Worm (Caenorhabditis elegans) whole organism, L1 larva: ENCODE data around the gene dph-5.

Experiments
- F16B12.6 ChIP-seq: fragments of 150-350 bp; optimal IDR thresholded peaks from 2 replicates; lab custom pipeline; 2014; ENCODE audit warnings: missing biosample characterization, missing genetic modification characterization
- Y116A8C.19 ChIP-seq: sonication (generic microtip); optimal IDR thresholded peaks from 2 replicates; lab custom pipeline; 2016; ENCODE audit warnings: missing compliant biosample characterization, missing genetic modification characterization, borderline replicate concordance
- ama-1 ChIP-seq: fragments of 150-350 bp; optimal IDR thresholded peaks from 2 replicates; lab custom pipeline; 2014
- blmp-1 ChIP-seq: fragments of 150-350 bp; optimal IDR thresholded peaks from 2 replicates; lab custom pipeline; 2014; ENCODE audit warnings: missing biosample characterization, missing genetic modification characterization
- ceh-82 ChIP-seq, 3 experiments: fragments of 150-350 bp in 1 of 3; sonication (generic microtip) in 2 of 3; optimal IDR thresholded peaks; 2 replicates each; lab custom pipeline; 2014 to 2017; ENCODE audit warnings: missing biosample characterization in 3 of 3, missing genetic modification characterization in 3 of 3
- ceh-88 ChIP-seq: fragments of 200-800 bp; sonication (Bioruptor generic); IDR thresholded peaks from 2 replicates; pipeline ENCODE4 v1.3.6; 2022; ENCODE audit warnings: missing genetic modification characterization, missing compliant biosample characterization
- ceh-90 ChIP-seq: sonication (generic microtip); optimal IDR thresholded peaks from 2 replicates; lab custom pipeline; 2016; ENCODE audit warnings: missing genetic modification characterization, missing compliant biosample characterization
- efl-1 ChIP-seq, 4 experiments: fragments of 150-350 bp; optimal IDR thresholded peaks in 3 of 4; peaks in 1 of 4; 1 replicate in 1 of 4; 2 replicates in 3 of 4; lab custom pipeline; 2014; ENCODE audit warnings: missing biosample characterization in 2 of 4, missing genetic modification characterization in 2 of 4, missing genetic modification reagents in 2 of 4
- efl-3 ChIP-seq: fragments of 200-800 bp; sonication (Bioruptor generic); optimal IDR thresholded peaks from 2 replicates; lab custom pipeline; 2018; ENCODE audit warnings: mild to moderate bottlenecking, missing genetic modification characterization, missing compliant biosample characterization
- elt-3 ChIP-seq, 6 experiments: fragments of 150-350 bp in 1 of 6; sonication (generic microtip); optimal IDR thresholded peaks; 2 replicates each; lab custom pipeline; 2017 to 2018; ENCODE audit warnings: missing biosample characterization in 6 of 6, missing genetic modification characterization in 6 of 6, inconsistent platforms in 1 of 6
- fkh-4 ChIP-seq: sonication (generic microtip); optimal IDR thresholded peaks from 2 replicates; lab custom pipeline; 2016; ENCODE audit warnings: missing compliant biosample characterization, missing genetic modification characterization, borderline replicate concordance
- fkh-8 ChIP-seq: sonication (generic microtip); optimal IDR thresholded peaks from 2 replicates; lab custom pipeline; 2016; ENCODE audit warnings: mild to moderate bottlenecking, missing genetic modification characterization, missing compliant biosample characterization
- fos-1 ChIP-seq: fragments of 150-350 bp; optimal IDR thresholded peaks from 2 replicates; lab custom pipeline; 2014; ENCODE audit warnings: missing biosample characterization, missing genetic modification characterization
- hlh-4 ChIP-seq: sonication (generic microtip); optimal IDR thresholded peaks from 2 replicates; lab custom pipeline; 2016; ENCODE audit warnings: mild to moderate bottlenecking, missing genetic modification characterization, missing compliant biosample characterization
- hpl-2 ChIP-seq: fragments of 150-350 bp; optimal IDR thresholded peaks from 2 replicates; lab custom pipeline; 2014; ENCODE audit warnings: missing biosample characterization, missing genetic modification reagents, missing genetic modification characterization
- isw-1 ChIP-seq: fragments of 200-800 bp; sonication (Bioruptor generic); IDR thresholded peaks from 2 replicates; pipeline ENCODE4 v1.3.6; 2022; ENCODE audit warnings: missing genetic modification characterization, missing compliant biosample characterization
- jun-1 ChIP-seq: fragments of 150-350 bp; optimal IDR thresholded peaks from 2 replicates; lab custom pipeline; 2014; ENCODE audit warnings: missing biosample characterization, missing genetic modification reagents, missing genetic modification characterization
- lin-14 ChIP-seq: fragments of 200-800 bp; sonication (Bioruptor generic); optimal IDR thresholded peaks from 2 replicates; lab custom pipeline; 2018; ENCODE audit warnings: mild to moderate bottlenecking, missing genetic modification characterization, moderate library complexity, missing compliant biosample characterization
- lin-35 ChIP-seq, 2 experiments: fragments of 150-350 bp; optimal IDR thresholded peaks; 2 replicates each; lab custom pipeline; 2014; ENCODE audit warnings: missing biosample characterization in 2 of 2, missing genetic modification characterization in 2 of 2, missing genetic modification reagents in 2 of 2
- lin-39 ChIP-seq: fragments of 150-350 bp; optimal IDR thresholded peaks from 2 replicates; lab custom pipeline; 2014; ENCODE audit warnings: missing biosample characterization, missing genetic modification reagents, missing genetic modification characterization
- lir-3 ChIP-seq: sonication (generic microtip); optimal IDR thresholded peaks from 2 replicates; lab custom pipeline; 2016; ENCODE audit warnings: mild to moderate bottlenecking, missing genetic modification characterization, moderate library complexity, missing compliant biosample characterization; ENCODE audit not compliant: poor library complexity
- lsy-2 ChIP-seq, 2 experiments: fragments of 150-350 bp; optimal IDR thresholded peaks; 2 replicates each; lab custom pipeline; 2014; ENCODE audit warnings: missing biosample characterization in 2 of 2, missing genetic modification characterization in 2 of 2
- mab-9 ChIP-seq: fragments of 200-800 bp; sonication (Bioruptor generic); IDR thresholded peaks from 2 replicates; pipeline ENCODE4 v1.3.6; 2022; ENCODE audit warnings: missing genetic modification reagents, missing genetic modification characterization, missing compliant biosample characterization
- mdl-1 ChIP-seq, 2 experiments: fragments of 150-350 bp; optimal IDR thresholded peaks; 2 replicates each; lab custom pipeline; 2014 to 2017; ENCODE audit warnings: missing biosample characterization in 2 of 2, missing genetic modification characterization in 2 of 2, inconsistent platforms in 1 of 2
- mef-2 ChIP-seq: fragments of 150-350 bp; optimal IDR thresholded peaks from 2 replicates; lab custom pipeline; 2014; ENCODE audit warnings: missing biosample characterization, missing genetic modification characterization
- mep-1 ChIP-seq: fragments of 150-350 bp; optimal IDR thresholded peaks from 2 replicates; lab custom pipeline; 2014; ENCODE audit warnings: missing biosample characterization, missing genetic modification characterization
- nhr-11 ChIP-seq: fragments of 150-350 bp; optimal IDR thresholded peaks from 2 replicates; lab custom pipeline; 2014; ENCODE audit warnings: missing biosample characterization, missing genetic modification characterization
- nhr-12 ChIP-seq: sonication (generic microtip); optimal IDR thresholded peaks from 2 replicates; lab custom pipeline; 2017; ENCODE audit warnings: missing biosample characterization, missing genetic modification characterization
- nhr-20 ChIP-seq: sonication (generic microtip); optimal IDR thresholded peaks from 2 replicates; lab custom pipeline; 2016; ENCODE audit warnings: mild to moderate bottlenecking, missing genetic modification characterization, missing compliant biosample characterization
- nhr-237 ChIP-seq: fragments of 150-350 bp; optimal IDR thresholded peaks from 2 replicates; lab custom pipeline; 2014; ENCODE audit warnings: missing biosample characterization, missing genetic modification characterization
- nhr-28 ChIP-seq: fragments of 150-350 bp; optimal IDR thresholded peaks from 2 replicates; lab custom pipeline; 2014; ENCODE audit warnings: missing biosample characterization, missing genetic modification characterization
- nhr-71 ChIP-seq: sonication (generic microtip); optimal IDR thresholded peaks from 2 replicates; lab custom pipeline; 2016; ENCODE audit warnings: mild to moderate bottlenecking, missing genetic modification characterization, moderate library complexity, missing compliant biosample characterization
- nhr-84 ChIP-seq: sonication (generic microtip); optimal IDR thresholded peaks from 2 replicates; lab custom pipeline; 2017; ENCODE audit warnings: missing biosample characterization, missing genetic modification characterization
- nhr-85 ChIP-seq: sonication (generic microtip); peaks from one replicate; lab custom pipeline; 2016; ENCODE audit warnings: missing genetic modification characterization, inconsistent platforms, missing compliant biosample characterization
- nhr-90 ChIP-seq: sonication (generic microtip); optimal IDR thresholded peaks from 2 replicates; lab custom pipeline; 2016; ENCODE audit warnings: mild to moderate bottlenecking, missing genetic modification characterization, missing compliant biosample characterization; ENCODE audit not compliant: poor library complexity
- pag-3 ChIP-seq: sonication (generic microtip); optimal IDR thresholded peaks from 2 replicates; lab custom pipeline; 2017; ENCODE audit warnings: missing genetic modification characterization, mild to moderate bottlenecking, missing compliant biosample characterization, antibody characterized with exemption, borderline replicate concordance; ENCODE audit not compliant: insufficient read depth
- pax-3 ChIP-seq: fragments of 200-800 bp; sonication (Bioruptor generic); optimal IDR thresholded peaks from 2 replicates; lab custom pipeline; 2018; ENCODE audit warnings: mild to moderate bottlenecking, missing genetic modification characterization, moderate library complexity, missing compliant biosample characterization
- pqm-1 ChIP-seq: sonication (generic microtip); optimal IDR thresholded peaks from 3 replicates; lab custom pipeline; 2017; ENCODE audit warnings: missing biosample characterization, missing genetic modification characterization
- skn-1 ChIP-seq: fragments of 150-350 bp; optimal IDR thresholded peaks from 2 replicates; lab custom pipeline; 2014; ENCODE audit warnings: missing biosample characterization, missing genetic modification characterization
- sox-4 ChIP-seq: sonication (generic microtip); optimal IDR thresholded peaks from 2 replicates; lab custom pipeline; 2016; ENCODE audit warnings: missing genetic modification characterization, missing compliant biosample characterization
- sptf-1 ChIP-seq: fragments of 150-350 bp; optimal IDR thresholded peaks from 2 replicates; lab custom pipeline; 2014; ENCODE audit warnings: missing biosample characterization, missing genetic modification characterization
- swsn-7 ChIP-seq: sonication (generic microtip); optimal IDR thresholded peaks from 2 replicates; lab custom pipeline; 2016; ENCODE audit warnings: missing genetic modification characterization, missing compliant biosample characterization
- tlp-1 ChIP-seq: fragments of 150-350 bp; optimal IDR thresholded peaks from 2 replicates; lab custom pipeline; 2014; ENCODE audit warnings: missing biosample characterization, missing genetic modification characterization
- unc-130 ChIP-seq: fragments of 150-350 bp; optimal IDR thresholded peaks from 2 replicates; lab custom pipeline; 2017; ENCODE audit warnings: missing biosample characterization, missing genetic modification characterization, inconsistent platforms
- unc-30 ChIP-seq: sonication (generic microtip); optimal IDR thresholded peaks from 2 replicates; lab custom pipeline; 2017; ENCODE audit warnings: missing biosample characterization, missing genetic modification characterization
- unc-98 ChIP-seq: fragments of 200-800 bp; sonication (Bioruptor generic); IDR thresholded peaks from 2 replicates; pipeline ENCODE4 v1.3.6; 2022; ENCODE audit warnings: missing genetic modification characterization, missing compliant biosample characterization
- zag-1 ChIP-seq: fragments of 150-350 bp; optimal IDR thresholded peaks from 2 replicates; lab custom pipeline; 2014; ENCODE audit warnings: missing biosample characterization, missing genetic modification characterization
- ztf-4 ChIP-seq: fragments of 150-350 bp; optimal IDR thresholded peaks from 2 replicates; lab custom pipeline; 2014; ENCODE audit warnings: missing biosample characterization, missing genetic modification characterization

The dph-5 gene

DNA sequence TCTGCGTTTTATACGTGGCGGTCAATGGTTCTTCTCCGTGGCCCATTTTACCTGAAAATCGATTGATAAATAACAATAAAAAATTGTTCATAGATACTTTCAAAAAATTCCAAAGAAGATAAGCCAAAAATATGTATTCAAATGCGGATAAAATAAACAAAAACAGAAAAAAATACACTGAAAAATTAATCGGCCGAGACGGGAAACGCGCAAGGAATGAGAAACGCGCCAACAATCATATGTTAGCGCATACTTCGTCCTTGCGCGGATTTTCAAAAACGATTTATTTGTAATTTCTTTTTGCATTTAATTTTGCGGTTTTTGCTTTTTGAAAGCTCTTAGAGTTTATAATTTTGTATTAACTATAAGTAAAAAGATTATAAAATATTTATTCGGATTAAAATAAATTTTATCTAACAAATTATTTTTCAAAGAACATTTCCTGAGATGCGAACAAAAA lies 4.4 kb upstream of the dph-5 start, which contains the start of gene nduf-11 (continued):
- no peak for TF ChIP-seq pag-3
- TF ChIP-seq nhr-90 = peak; percentile 87
- peak; percentile 82 to 90 (median 87) for TF ChIP-seq ceh-82 (tag; optimal IDR thresholded peaks at IDR 0.05; lab: Kevin White, UChicago)
- peak; percentile 8 for TF ChIP-seq efl-3
- TF ChIP-seq ama-1 (lab: Kevin White, UChicago) = peak; percentile 69
- TF ChIP-seq lin-14 (GFP tag; lab: Kevin White, UChicago) = peak; percentile 85
- TF ChIP-seq skn-1 (tag; lab: Kevin White, UChicago) = peak; percentile 91
- TF ChIP-seq fos-1 = peak; percentile 77
- TF ChIP-seq nhr-11 = peak; percentile 66
- TF ChIP-seq hlh-4 (tag; lab: Kevin White, UChicago) = no peak
- TF ChIP-seq pqm-1 (tag; lab: Kevin White, UChicago) = no peak
- peak; percentile 92 to 93 for TF ChIP-seq lsy-2 (tag; optimal IDR thresholded peaks at IDR 0.05; lab: Kevin White, UChicago)
- peak; percentile 36 for TF ChIP-seq ceh-90 (tag; lab: Kevin White, UChicago)
- TF ChIP-seq nhr-237 (tag; lab: Kevin White, UChicago) = peak; percentile 37
- TF ChIP-seq ceh-88 (GFP tag; lab: Robert Waterston, UW) = peak; percentile 40; the same call in 1 of the 2 replicates
- peak; percentile 84 for TF ChIP-seq isw-1 (GFP tag; lab: Robert Waterston, UW)
- TF ChIP-seq sptf-1 (tag; lab: Kevin White, UChicago) = no peak
- peak; percentile 62 for TF ChIP-seq jun-1 (tag; lab: Kevin White, UChicago)
- 0 out of 2 replicates have a peak, but pooled peaks have one; percentile 21 for TF ChIP-seq mab-9 (GFP tag; lab: Robert Waterston, UW)
- peak in 2 of 6 experiments; percentile 64 to 91 for TF ChIP-seq elt-3 (tag; optimal IDR thresholded peaks at IDR 0.05; lab: Kevin White, UChicago)
- TF ChIP-seq fkh-8 (tag; lab: Kevin White, UChicago) = peak; percentile 71
- TF ChIP-seq mep-1 (tag; lab: Kevin White, UChicago) = peak; percentile 93
- peak; percentile 68 for TF ChIP-seq unc-130
- peak; percentile 87 for TF ChIP-seq nhr-20 (tag; lab: Kevin White, UChicago)
- TF ChIP-seq blmp-1 (tag; lab: Kevin White, UChicago) = peak; percentile 70
- TF ChIP-seq F16B12.6 (tag; lab: Kevin White, UChicago) = peak; percentile 63
- TF ChIP-seq fkh-4 (tag; lab: Kevin White, UChicago) = peak; percentile 43
- TF ChIP-seq lin-39 (tag; lab: Kevin White, UChicago) = peak; percentile 88
- TF ChIP-seq Y116A8C.19 (tag; lab: Kevin White, UChicago) = no peak
- TF ChIP-seq hpl-2 (GFP tag; lab: Kevin White, UChicago) = no peak
- TF ChIP-seq tlp-1 (tag; lab: Kevin White, UChicago) = no peak
- no peak for TF ChIP-seq nhr-28
- no peak for TF ChIP-seq unc-30 (tag; lab: Kevin White, UChicago)

DNA sequence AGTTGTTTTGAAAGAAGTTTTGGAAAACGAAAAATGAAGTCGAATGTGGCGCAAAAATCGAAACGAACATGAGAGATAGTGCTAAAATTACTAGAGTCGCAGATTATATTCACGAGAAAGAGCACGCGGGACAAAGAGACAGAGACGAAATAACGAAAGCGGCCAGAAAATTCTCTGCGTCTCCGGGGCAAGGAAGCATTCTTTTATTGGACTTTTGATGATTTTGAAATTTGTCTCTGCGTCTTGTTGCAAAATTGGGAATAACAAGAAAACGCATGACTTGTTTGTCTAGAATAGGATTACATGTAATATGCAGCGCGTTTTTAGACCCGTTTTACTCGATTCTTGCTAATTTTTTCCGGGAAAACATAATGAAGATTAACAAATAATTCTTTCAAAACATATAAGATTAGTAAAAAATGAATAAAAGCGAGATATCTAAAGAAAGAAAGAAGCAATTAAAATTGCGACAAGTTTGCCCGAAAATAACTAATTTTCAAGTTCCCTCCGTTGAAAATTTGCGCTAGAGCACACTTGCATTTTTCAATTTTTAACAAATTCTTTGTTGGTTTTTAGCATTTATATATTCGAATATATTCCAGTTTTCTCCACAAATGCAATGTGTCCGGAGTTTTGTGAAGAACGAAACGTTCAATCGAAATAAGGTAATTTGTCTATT lies 2.0 kb upstream of the dph-5 start, which contains the start of the genes B0491.6 and pigm-1:
B0491.6 (minus strand) TSS at position 466 of the 679 bp plus-strand sequence.
pigm-1 (plus strand) TSS at position 568 of the 679 bp plus-strand sequence.
- TF ChIP-seq pqm-1 (tag; lab: Kevin White, UChicago) (no peak), fos-1 (peak; percentile 27), nhr-11 (peak; percentile 76), efl-3 (no peak), lir-3 (tag; lab: Kevin White, UChicago) (peak; percentile 30), nhr-20 (tag; lab: Kevin White, UChicago) (peak; percentile 68), isw-1 (GFP tag; lab: Robert Waterston, UW) (peak; percentile 42), mef-2 (peak; percentile 63), tlp-1 (tag; lab: Kevin White, UChicago) (no peak), skn-1 (tag; lab: Kevin White, UChicago) (peak; percentile 79), lin-14 (GFP tag; lab: Kevin White, UChicago) (peak; percentile 96), mdl-1 (tag; optimal IDR thresholded peaks at IDR 0.05; lab: Kevin White, UChicago) (peak in 1 of 2 experiments; percentile 42), efl-1 (optimal IDR thresholded peaks at IDR 0.05; lab: Kevin White, UChicago) (peak; percentile 54 to 92), efl-1 (GFP tag; optimal IDR thresholded peaks at IDR 0.05 in 1 of 2; lab: Kevin White, UChicago) (peak; percentile 90 to 99), lin-39 (tag; lab: Kevin White, UChicago) (no peak), nhr-71 (tag; lab: Kevin White, UChicago) (peak; percentile 87), ztf-4 (tag; lab: Kevin White, UChicago) (peak; percentile 9), lin-35 (GFP tag; optimal IDR thresholded peaks at IDR 0.05; lab: Kevin White, UChicago) (peak; percentile 87 to 96), nhr-12 (tag; lab: Kevin White, UChicago) (no peak), nhr-28 (no peak), unc-98 (no peak), nhr-84 (tag; lab: Kevin White, UChicago) (no peak), pax-3 (tag; lab: Kevin White, UChicago) (peak; percentile 76), elt-3 (tag; optimal IDR thresholded peaks at IDR 0.05; lab: Kevin White, UChicago) (peak in 1 of 6 experiments; percentile 52), sox-4 (peak; percentile 75), unc-30 (tag; lab: Kevin White, UChicago) (no peak), zag-1 (tag; lab: Kevin White, UChicago) (no peak), nhr-85 (tag; lab: Kevin White, UChicago) (peak; percentile 85), F16B12.6 (tag; lab: Kevin White, UChicago) (peak; percentile 0), jun-1 (tag; lab: Kevin White, UChicago) (peak; percentile 14), swsn-7 (tag; lab: Kevin White, UChicago) (peak; percentile 77)
